Worm (Caenorhabditis elegans): ENCODE data around the gene aat-6.

aat-6 gene

DNA sequence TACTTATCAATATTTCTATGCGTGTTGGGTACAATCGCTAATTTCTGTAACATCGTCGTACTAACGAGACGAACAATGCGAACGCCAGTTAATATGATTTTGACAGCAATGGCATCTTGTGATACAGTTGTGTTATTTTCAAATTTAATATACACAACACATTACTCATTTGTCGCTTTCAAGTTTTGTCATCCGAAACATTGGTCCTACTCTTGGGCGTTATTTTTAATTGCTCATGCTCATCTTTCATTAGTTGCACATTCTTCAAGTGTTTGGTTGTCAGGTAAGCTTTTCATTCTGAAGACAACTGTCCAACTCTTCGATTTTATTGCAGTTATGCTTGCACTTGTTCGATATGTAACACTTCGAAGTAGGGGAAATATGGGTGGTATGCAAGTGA lies 31.3 kb downstream of the aat-6 start:
- TF ChIP-seq tbx-9 (tag; optimal IDR thresholded peaks at IDR 0.05; ENCODE audit: borderline replicate concordance) (no peak), ccch-3 (GFP tag; optimal IDR thresholded peaks at IDR 0.05) (no peak), mes-4 (tag; optimal IDR thresholded peaks at IDR 0.05) (no peak), F52B5.7 (tag; optimal IDR thresholded peaks at IDR 0.05) (no peak), nhr-27 (tag; optimal IDR thresholded peaks at IDR 0.05) (no peak), cebp-1 (GFP tag; IDR thresholded peaks at IDR 0.05) (no peak), cebp-1 (tag; optimal IDR thresholded peaks at IDR 0.05) (no peak), ceh-27 (GFP tag; optimal IDR thresholded peaks at IDR 0.05) (no peak), chd-7 (tag; optimal IDR thresholded peaks at IDR 0.05) (no peak), ama-1 (optimal IDR thresholded peaks at IDR 0.05) (no peak), ama-1 (GFP tag; optimal IDR thresholded peaks at IDR 0.05) (no peak), lin-35 (GFP tag; optimal IDR thresholded peaks at IDR 0.05) (no peak), D2030.7 (GFP tag; IDR thresholded peaks at IDR 0.05) (no peak), athp-1 (tag; optimal IDR thresholded peaks at IDR 0.05) (no peak), T26A5.8 (tag; optimal IDR thresholded peaks at IDR 0.05) (no peak), rpc-1 (optimal IDR thresholded peaks at IDR 0.05) (no peak), rpc-1 (tag; optimal IDR thresholded peaks at IDR 0.05) (no peak)

DNA sequence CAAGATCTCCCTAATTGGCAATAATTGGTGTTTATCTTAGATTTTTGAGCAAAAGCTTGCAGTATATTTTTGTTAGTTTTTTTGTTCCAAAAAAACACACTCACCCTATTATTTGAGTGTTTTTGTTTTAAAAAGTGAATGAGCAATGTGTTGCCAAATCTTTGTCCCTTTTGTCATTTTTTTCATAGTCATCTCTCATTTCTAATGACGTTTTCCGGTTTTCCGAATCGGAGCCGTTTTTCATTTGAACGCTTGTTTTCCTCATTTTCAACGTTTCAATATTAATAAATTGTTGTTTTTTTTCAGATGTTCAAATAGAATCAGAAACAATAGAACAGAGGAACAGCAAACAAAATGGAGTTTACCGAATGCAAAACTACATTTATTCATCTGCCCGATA lies 32.0 kb downstream of the aat-6 start, which contains the start of gene dmsr-1:
Gene dmsr-1 (plus strand): TSS at position 301 of the 400 bp plus-strand sequence.
- TF ChIP-seq pha-4 (tag; optimal IDR thresholded peaks at IDR 0.05): no peak

DNA sequence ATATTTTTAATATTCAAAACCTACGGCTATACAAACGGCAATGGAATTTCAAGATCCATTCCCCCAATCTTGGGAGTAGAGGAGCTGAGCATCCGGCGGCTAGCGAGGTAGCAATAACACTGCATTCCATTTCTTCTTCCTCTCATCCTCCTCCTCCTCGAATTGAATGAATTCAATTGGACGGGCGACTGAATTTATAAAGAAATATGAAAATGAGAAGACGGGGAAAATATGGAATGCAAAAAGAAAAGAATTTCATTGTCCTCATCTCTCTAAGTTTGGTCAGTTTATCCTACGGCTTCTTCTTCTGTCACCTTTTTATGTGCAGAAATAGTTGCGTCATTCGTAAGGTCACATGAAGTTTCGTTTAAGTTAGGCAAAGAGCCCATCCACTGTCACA lies 34.1 kb downstream of the aat-6 start:
- no peak for TF ChIP-seq ztf-6 (GFP tag; IDR thresholded peaks at IDR 0.05)
- no peak for TF ChIP-seq mes-4 (tag; optimal IDR thresholded peaks at IDR 0.05)

DNA sequence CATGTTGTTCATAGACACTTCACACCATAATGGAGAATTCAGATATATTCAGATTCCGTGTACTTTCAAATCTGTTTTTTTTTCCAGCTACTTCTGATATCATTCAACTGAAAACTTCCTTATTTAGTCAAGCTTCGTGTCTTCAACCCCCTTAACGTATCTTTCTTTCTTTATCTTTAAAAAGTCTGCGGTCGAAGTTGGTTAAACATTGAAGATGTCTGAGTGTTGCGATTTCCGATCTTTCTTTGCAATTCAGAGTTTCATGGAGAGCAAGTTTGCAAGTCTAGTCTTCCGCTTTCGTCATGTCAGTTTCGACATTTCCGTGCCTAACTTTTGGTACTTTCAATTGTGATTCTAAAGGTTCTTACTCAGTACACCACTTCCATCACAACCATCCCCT lies 35.2 kb downstream of the aat-6 start:
- TF ChIP-seq B0019.2 (GFP tag; conservative IDR thresholded peaks at IDR 0.05): no peak
- TF ChIP-seq Y53F4B.3 (GFP tag; IDR thresholded peaks at IDR 0.05): no peak
- no peak for TF ChIP-seq F37B4.10 (GFP tag; IDR thresholded peaks at IDR 0.05)
- TF ChIP-seq sdz-38 (tag; optimal IDR thresholded peaks at IDR 0.05): no peak
- no peak for TF ChIP-seq Y53G8AR.9 (GFP tag; conservative IDR thresholded peaks at IDR 0.05)
- no peak for TF ChIP-seq nhr-120 (GFP tag; IDR thresholded peaks at IDR 0.05)
- TF ChIP-seq attf-5 (GFP tag; optimal IDR thresholded peaks at IDR 0.05): no peak
- TF ChIP-seq rec-8 (tag; optimal IDR thresholded peaks at IDR 0.05): no peak
- no peak for TF ChIP-seq ceh-91 (GFP tag; IDR thresholded peaks at IDR 0.05)
- no peak for TF ChIP-seq unc-130 (GFP tag; optimal IDR thresholded peaks at IDR 0.05)
- TF ChIP-seq nfya-2 (GFP tag; IDR thresholded peaks at IDR 0.05): no peak
- TF ChIP-seq ztf-26 (tag; optimal IDR thresholded peaks at IDR 0.05): no peak
- no peak for TF ChIP-seq zfh-2 (GFP tag; conservative IDR thresholded peaks at IDR 0.05)

DNA sequence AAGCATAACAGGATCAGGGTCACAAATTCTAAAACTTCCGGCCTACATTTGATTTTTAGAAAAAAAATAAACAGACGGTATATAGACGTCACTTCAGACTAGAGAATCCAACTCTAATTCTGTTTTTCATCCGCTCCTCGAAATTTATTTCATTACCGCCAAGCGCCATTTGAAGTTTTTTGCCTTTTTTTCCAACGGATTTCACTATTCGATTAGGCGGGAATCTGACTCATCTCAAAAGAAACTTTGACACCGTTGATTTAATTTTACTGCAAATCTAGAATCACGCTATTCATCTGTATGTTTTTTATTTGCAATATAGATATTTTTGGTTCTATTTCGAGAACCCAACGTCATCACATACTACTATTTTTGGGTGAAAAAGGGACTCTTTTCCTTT lies 39.6 kb downstream of the aat-6 start:
- TF ChIP-seq F22D6.2 (tag; optimal IDR thresholded peaks at IDR 0.05): no peak
- no peak for TF ChIP-seq ama-1 (optimal IDR thresholded peaks at IDR 0.05)
- no peak for TF ChIP-seq ama-1 (GFP tag; optimal IDR thresholded peaks at IDR 0.05)
- TF ChIP-seq ztf-3 (GFP tag; optimal IDR thresholded peaks at IDR 0.05): no peak
- TF ChIP-seq ets-4 (GFP tag; optimal IDR thresholded peaks at IDR 0.05): no peak
- TF ChIP-seq mcd-1 (GFP tag; IDR thresholded peaks at IDR 0.05): no peak
- TF ChIP-seq ztf-22 (GFP tag; optimal IDR thresholded peaks at IDR 0.05): no peak
- TF ChIP-seq nhr-27 (tag; optimal IDR thresholded peaks at IDR 0.05): no peak
- no peak for TF ChIP-seq mxl-1 (tag; optimal IDR thresholded peaks at IDR 0.05)
- TF ChIP-seq snpc-1.1 (tag; optimal IDR thresholded peaks at IDR 0.05; ENCODE audit: insufficient read depth): no peak
- TF ChIP-seq zim-3 (tag; optimal IDR thresholded peaks at IDR 0.05): no peak
- no peak for TF ChIP-seq B0019.2 (GFP tag; conservative IDR thresholded peaks at IDR 0.05)
- no peak for TF ChIP-seq C17E4.6 (GFP tag; IDR thresholded peaks at IDR 0.05)
- no peak for TF ChIP-seq ceh-40 (GFP tag; IDR thresholded peaks at IDR 0.05)
- TF ChIP-seq tbp1 (GFP tag; optimal IDR thresholded peaks at IDR 0.05): no peak
- TF ChIP-seq Y79H2A.3 (GFP tag; conservative IDR thresholded peaks at IDR 0.05): no peak
- no peak for TF ChIP-seq akir-1 (GFP tag; optimal IDR thresholded peaks at IDR 0.05)
- TF ChIP-seq die-1 (tag; optimal IDR thresholded peaks at IDR 0.05): no peak

All from whole organism, young adult.